Worm (Caenorhabditis elegans): ENCODE measurements around the gene C32A9.1.

Gene C32A9.1

DNA sequence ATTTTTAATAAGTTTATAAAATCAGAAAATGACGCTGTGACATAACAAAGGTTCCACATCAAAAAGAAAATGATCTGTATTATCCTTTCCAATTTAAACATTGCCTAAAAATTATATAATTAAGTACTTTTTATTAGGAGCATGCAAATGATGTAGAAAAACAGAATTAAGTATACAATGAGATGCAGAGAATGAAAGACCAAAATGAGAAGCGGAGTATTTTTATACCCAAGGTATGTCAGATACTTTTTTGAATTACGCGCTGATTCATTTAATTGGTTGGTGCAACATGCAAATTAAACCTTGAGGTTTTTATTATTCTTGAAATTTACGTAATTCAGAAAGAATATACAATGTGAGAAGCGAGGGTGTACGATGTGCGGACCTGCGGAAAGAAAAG, at the start of gene C32A9.1:
C32A9.1 (minus strand) TSS at position 101 of the 400 bp plus-strand sequence.
- TF ChIP-seq dao-5 (tag; optimal IDR thresholded peaks at IDR 0.05) (no peak), W03F9.2 (tag; optimal IDR thresholded peaks at IDR 0.05) (no peak), him-1 (tag; optimal IDR thresholded peaks at IDR 0.05) (no peak)

ce11 chrX:10307495-10307894, 47.6 kb upstream of the C32A9.1 start, which contains the start of gene F41E7.7:
TSS of gene F41E7.7 (plus strand) at chrX:10307795.
- no peak for TF ChIP-seq dao-5 (tag; optimal IDR thresholded peaks at IDR 0.05)
- no peak for TF ChIP-seq him-1 (tag; optimal IDR thresholded peaks at IDR 0.05)
- no peak for TF ChIP-seq W03F9.2 (tag; optimal IDR thresholded peaks at IDR 0.05)

- no peak for TF ChIP-seq him-1 (tag; optimal IDR thresholded peaks at IDR 0.05)
- TF ChIP-seq W03F9.2 (tag; optimal IDR thresholded peaks at IDR 0.05): no peak
- no peak for TF ChIP-seq dao-5 (tag; optimal IDR thresholded peaks at IDR 0.05)
These were observed 47.0 kb upstream of the C32A9.1 start for ce11 chrX:10306923-10307322.

- TF ChIP-seq dao-5 (tag; optimal IDR thresholded peaks at IDR 0.05) (no peak), W03F9.2 (tag; optimal IDR thresholded peaks at IDR 0.05) (no peak), him-1 (tag; optimal IDR thresholded peaks at IDR 0.05) (no peak)
These were observed 46.4 kb upstream of the C32A9.1 start, which contains the start of gene cnc-8 for ce11 chrX:10306289-10306688. TSS of gene cnc-8 (plus strand) at chrX:10306595.

- TF ChIP-seq dao-5 (tag; optimal IDR thresholded peaks at IDR 0.05) (no peak), him-1 (tag; optimal IDR thresholded peaks at IDR 0.05) (no peak), W03F9.2 (tag; optimal IDR thresholded peaks at IDR 0.05) (no peak)
These were observed 44.2 kb upstream of the C32A9.1 start, which contains the start of gene fipr-21 for ce11 chrX:10304178-10304577. TSS of gene fipr-21 (plus strand) at chrX:10304529.

DNA sequence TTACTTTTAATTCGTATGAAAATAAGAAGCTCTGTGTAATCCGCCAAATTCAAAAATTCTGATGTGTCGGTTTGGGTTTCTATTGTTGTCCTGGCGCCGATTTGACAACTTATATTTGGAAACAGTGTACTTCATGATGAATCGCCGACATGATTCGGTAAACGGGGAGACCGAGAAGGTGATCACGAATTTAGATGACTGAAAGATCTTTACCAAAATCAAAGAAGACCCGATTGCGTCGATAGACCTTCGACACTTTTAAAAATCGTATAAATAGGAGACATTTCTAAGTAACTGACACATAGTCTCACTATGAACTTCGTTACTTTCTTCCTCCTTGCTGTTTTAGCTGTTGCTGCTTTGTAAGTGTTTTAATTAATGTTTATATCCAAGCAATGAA, 42.5 kb upstream of the C32A9.1 start, which contains the start of gene fip-5:
fip-5 (plus strand) TSS at position 312 of the 400 bp plus-strand sequence.
- TF ChIP-seq W03F9.2 (tag; optimal IDR thresholded peaks at IDR 0.05) (no peak), dao-5 (tag; optimal IDR thresholded peaks at IDR 0.05) (no peak), him-1 (tag; optimal IDR thresholded peaks at IDR 0.05) (no peak)

- TF ChIP-seq W03F9.2 (tag; optimal IDR thresholded peaks at IDR 0.05): no peak
- TF ChIP-seq dao-5 (tag; optimal IDR thresholded peaks at IDR 0.05): no peak
- no peak for TF ChIP-seq him-1 (tag; optimal IDR thresholded peaks at IDR 0.05)
These were observed 42.0 kb upstream of the C32A9.1 start for ce11 chrX:10301920-10302319.

DNA sequence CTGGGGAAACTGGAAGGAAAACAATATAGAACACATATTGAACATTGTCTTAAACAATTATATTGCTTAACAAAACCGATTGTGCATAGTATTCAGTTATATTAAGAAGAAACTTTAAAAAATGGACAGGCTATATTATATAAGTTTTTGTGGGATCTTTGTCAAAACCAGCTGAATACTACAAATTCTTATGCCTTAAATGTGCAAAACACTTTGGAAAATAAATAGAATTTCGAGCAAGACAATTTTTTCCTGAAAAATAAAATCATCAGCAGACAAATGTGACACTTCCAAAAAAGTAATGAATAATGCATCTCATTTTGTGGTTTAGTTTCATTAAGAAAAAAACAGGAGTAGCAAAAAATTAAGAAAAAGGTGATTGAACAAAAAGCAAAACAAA, 37.5 kb upstream of the C32A9.1 start:
- TF ChIP-seq him-1 (tag; optimal IDR thresholded peaks at IDR 0.05) (no peak), W03F9.2 (tag; optimal IDR thresholded peaks at IDR 0.05) (no peak), dao-5 (tag; optimal IDR thresholded peaks at IDR 0.05) (no peak)

DNA sequence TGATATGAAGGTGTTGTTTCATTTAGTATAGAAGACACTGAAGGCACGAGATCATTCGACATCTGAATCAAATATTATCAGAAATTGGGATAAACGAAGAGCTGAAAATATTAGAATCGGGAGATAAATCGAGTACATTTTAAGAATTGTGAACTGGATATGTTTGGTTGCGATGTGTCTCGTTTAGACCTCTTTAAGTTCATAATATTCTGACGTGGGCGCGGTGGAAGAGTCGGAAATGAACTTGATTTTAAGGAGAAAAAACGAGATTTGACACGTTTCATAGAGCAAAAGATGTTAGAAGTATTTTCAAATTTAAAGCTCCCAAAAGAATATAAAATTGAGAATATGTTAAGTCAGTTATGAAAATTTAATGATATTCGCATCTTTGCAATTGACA, 25.7 kb upstream of the C32A9.1 start, which contains the start of gene npr-6:
npr-6 (minus strand) TSS at position 101 of the 400 bp plus-strand sequence.
- TF ChIP-seq dao-5 (tag; optimal IDR thresholded peaks at IDR 0.05) (no peak), him-1 (tag; optimal IDR thresholded peaks at IDR 0.05) (no peak), W03F9.2 (tag; optimal IDR thresholded peaks at IDR 0.05) (no peak)

DNA sequence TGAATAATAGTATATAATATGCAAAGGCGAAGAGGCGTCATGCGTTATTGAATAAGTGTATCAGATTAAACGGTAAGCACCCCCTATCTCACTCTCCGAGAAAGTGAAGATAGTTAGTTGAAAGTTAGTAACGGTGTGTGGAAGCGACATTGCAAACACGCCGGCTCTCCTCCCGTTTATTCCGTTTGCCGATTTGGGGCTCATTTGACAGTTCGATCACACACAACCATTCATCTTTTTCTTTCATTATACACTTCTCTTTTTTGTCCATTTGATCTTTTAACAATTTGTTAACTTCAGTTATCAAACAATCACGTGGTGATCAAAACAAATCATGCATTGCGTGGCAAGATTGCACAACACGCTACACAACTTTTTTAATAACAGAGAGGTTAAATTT, 19.4 kb upstream of the C32A9.1 start, which contains the start of gene slc-9B.1:
slc-9B.1 (plus strand) TSS at position 301 of the 400 bp plus-strand sequence.
- no peak for TF ChIP-seq dao-5 (tag; optimal IDR thresholded peaks at IDR 0.05)
- TF ChIP-seq W03F9.2 (tag; optimal IDR thresholded peaks at IDR 0.05): no peak
- TF ChIP-seq him-1 (tag; optimal IDR thresholded peaks at IDR 0.05): no peak

DNA sequence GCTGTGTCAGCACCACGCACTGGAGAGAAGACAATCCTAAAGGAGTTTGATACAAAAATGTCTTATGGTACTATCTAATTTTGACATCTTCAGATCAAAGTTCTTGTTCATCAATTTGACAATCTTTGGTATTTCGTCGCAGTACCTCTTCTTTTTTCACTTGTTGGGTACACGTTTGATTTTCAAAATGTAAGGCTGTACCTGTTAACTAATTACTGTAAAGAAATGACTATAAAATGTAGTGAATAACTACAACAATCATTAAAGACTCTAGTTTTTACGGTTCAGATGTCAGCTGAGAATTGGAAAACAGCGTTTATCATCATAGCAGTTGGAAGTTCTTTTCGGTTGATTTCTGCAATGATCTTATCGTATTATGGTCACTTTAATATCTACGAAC, 17.2 kb upstream of the C32A9.1 start:
- TF ChIP-seq dao-5 (tag; optimal IDR thresholded peaks at IDR 0.05) (no peak), W03F9.2 (tag; optimal IDR thresholded peaks at IDR 0.05) (no peak), him-1 (tag; optimal IDR thresholded peaks at IDR 0.05) (no peak)

DNA sequence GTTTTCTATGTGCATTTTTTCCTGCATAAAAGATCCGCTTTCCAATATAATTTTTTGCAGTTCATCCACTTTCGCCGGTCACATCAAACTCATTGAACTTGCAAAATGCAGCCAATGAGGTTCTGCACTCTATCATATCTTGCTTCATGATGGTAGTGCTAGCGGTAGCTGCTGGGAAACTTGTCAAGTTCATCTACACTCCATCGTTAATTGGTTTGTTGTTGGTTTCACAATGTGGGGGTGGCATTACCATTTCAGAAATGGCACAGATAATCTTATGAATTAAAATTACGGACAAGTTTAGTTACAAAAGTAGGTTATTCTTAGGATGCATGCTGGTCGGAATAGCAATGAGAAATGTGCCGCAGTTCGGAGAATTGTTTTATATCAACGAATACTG, 14.5 kb upstream of the C32A9.1 start:
- no peak for TF ChIP-seq him-1 (tag; optimal IDR thresholded peaks at IDR 0.05)
- no peak for TF ChIP-seq W03F9.2 (tag; optimal IDR thresholded peaks at IDR 0.05)
- TF ChIP-seq dao-5 (tag; optimal IDR thresholded peaks at IDR 0.05): no peak

DNA sequence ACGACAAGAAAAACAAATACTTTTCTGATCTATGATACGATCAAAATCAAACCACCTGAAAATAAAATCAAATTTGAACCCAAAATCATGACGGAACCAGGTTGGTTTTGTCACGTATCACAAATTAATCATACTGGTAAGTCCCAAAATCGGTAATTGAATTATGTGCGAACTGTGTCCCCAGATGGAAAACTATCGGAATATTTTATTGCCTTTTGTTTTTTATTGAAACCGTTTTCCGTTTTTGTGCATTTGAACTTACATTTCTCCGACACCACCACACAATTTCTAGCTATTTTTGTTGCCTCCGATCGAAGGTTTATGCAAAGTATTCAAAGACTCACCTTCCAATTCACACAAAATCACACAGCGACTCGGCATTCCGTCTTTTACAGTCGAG, 13.5 kb upstream of the C32A9.1 start, which contains the start of gene F41E7.2:
F41E7.2 (plus strand) TSS at position 301 of the 400 bp plus-strand sequence.
- TF ChIP-seq W03F9.2 (tag; optimal IDR thresholded peaks at IDR 0.05): no peak
- TF ChIP-seq dao-5 (tag; optimal IDR thresholded peaks at IDR 0.05): no peak
- TF ChIP-seq him-1 (tag; optimal IDR thresholded peaks at IDR 0.05): no peak

ce11 chrX:10262299-10262698, 2.4 kb upstream of the C32A9.1 start:
- TF ChIP-seq dao-5 (tag; optimal IDR thresholded peaks at IDR 0.05) (no peak), W03F9.2 (tag; optimal IDR thresholded peaks at IDR 0.05) (no peak), him-1 (tag; optimal IDR thresholded peaks at IDR 0.05) (no peak)

DNA sequence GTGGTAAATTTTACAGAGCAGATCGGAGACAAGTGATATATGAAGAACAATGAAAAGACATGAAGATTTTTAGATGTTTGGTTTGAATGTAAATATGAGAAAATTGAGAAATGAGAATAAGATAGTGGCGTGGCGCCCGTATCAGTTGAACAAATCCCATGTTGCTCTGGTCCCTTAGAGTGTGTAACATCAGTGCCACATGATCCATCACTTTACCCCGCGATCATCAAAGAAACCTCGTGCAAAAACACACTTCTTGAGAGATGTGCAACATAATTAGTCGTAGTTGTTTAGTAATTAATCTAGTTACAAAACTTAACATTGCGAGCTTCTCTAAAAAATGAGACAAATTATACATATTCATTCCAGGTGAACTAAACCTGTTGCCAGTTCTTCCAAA, 5.9 kb downstream of the C32A9.1 start:
- TF ChIP-seq dao-5 (tag; optimal IDR thresholded peaks at IDR 0.05) (no peak), W03F9.2 (tag; optimal IDR thresholded peaks at IDR 0.05) (no peak), him-1 (tag; optimal IDR thresholded peaks at IDR 0.05) (no peak)
